Worm (Caenorhabditis elegans) whole organism, midembryonic: ENCODE results near the gene dhs-18.

Source experiments
- T22C8.4 ChIP-seq: fragments of 200-800 bp; sonication (Bioruptor generic); IDR thresholded peaks from 2 replicates; pipeline ENCODE4 v1.3.6; 2022; ENCODE audit warnings: missing genetic modification characterization, missing compliant biosample characterization
- cog-1 ChIP-seq: sonication (generic microtip); optimal IDR thresholded peaks from 2 replicates; lab custom pipeline; 2016; ENCODE audit warnings: missing genetic modification characterization, missing compliant biosample characterization
- ref-1 ChIP-seq: fragments of 200-800 bp; sonication (Bioruptor generic); conservative IDR thresholded peaks from 2 replicates; pipeline ENCODE4 v1.3.6; 2022; ENCODE audit warnings: missing genetic modification reagents, missing genetic modification characterization, missing compliant biosample characterization

DNA sequence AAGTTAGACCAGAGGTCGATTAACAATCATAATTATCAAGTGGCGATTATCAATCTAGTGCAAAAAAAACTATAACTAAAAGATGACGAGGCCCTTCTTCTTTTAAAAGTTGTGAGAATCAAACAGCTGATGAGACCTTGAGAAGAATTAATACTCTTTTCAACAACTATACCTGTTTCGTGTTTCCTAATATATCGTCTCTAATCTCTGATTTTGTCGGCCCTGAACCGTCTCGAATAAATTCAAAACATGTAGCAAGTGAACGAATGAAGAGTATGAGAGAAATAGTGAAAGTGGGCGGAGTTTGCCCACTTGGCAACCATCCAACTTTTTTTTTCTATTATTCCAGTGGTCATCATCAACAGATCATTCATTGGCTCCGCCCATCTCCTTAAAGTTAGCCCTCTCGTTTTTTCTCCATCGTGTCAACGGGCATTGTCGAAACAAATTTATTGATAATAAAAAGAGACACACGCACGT, 40.9 kb upstream of the dhs-18 start, which contains the start of gene Y42A5A.1:
- TF ChIP-seq ref-1 (GFP tag; lab: Robert Waterston, UW): no peak
- no peak for TF ChIP-seq cog-1 (tag; lab: Kevin White, UChicago)
- no peak for TF ChIP-seq T22C8.4 (GFP tag; lab: Robert Waterston, UW)
